Worm (Caenorhabditis elegans): ENCODE results near the gene sqst-5.
"Not testable (repeated sequence)": the region's sequence is repeated elsewhere in the genome, so short reads cannot be mapped to it uniquely, and the experiment has no call there.

sqst-5 gene

DNA sequence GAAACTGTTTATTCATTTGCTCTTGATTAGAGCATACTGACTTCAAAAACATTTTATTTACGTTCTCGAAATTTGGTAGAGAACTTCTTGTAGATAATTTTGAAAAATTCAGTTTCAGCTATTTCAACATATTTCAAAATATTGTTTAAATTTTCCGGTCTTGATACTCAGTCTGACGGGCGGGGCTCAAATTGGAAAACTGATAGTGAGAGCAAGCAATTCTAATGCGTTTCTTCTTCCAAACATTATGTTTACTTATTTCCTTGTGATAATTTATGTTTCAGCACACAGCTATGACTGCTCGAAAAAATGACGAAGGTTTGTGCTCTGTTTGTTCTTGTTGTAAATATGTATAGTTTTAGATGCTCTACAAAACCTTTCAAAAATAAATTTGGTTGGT lies 27.2 kb downstream of the sqst-5 start, which contains the start of gene pals-24:
pals-24 (plus strand) TSS at position 237 of the 400 bp plus-strand sequence.
- TF ChIP-seq elt-2 (tag; optimal IDR thresholded peaks at IDR 0.05) (peak; percentile 84), fkh-10 (GFP tag; optimal IDR thresholded peaks at IDR 0.05) (no peak), daf-12 (tag; optimal IDR thresholded peaks at IDR 0.05) (no peak), ceh-9 (tag; optimal IDR thresholded peaks at IDR 0.05) (no peak), ceh-16 (tag; optimal IDR thresholded peaks at IDR 0.05) (no peak), R02D3.7 (tag; optimal IDR thresholded peaks at IDR 0.05) (no peak), aly-2 (tag; optimal IDR thresholded peaks at IDR 0.05) (no peak), lin-39 (tag; optimal IDR thresholded peaks at IDR 0.05) (no peak), ceh-28 (tag; optimal IDR thresholded peaks at IDR 0.05) (no peak), fkh-2 (tag; optimal IDR thresholded peaks at IDR 0.05) (no peak), pha-4 (tag; optimal IDR thresholded peaks at IDR 0.05) (peak; percentile 58), pqm-1 (tag; optimal IDR thresholded peaks at IDR 0.05) (peak; percentile 87), ztf-11 (tag; optimal IDR thresholded peaks at IDR 0.05) (no peak), jun-1 (tag; optimal IDR thresholded peaks at IDR 0.05) (peak; percentile 46), nhr-12 (tag; optimal IDR thresholded peaks at IDR 0.05) (no peak), snpc-4 (tag; optimal IDR thresholded peaks at IDR 0.05) (no peak), nhr-25 (tag; optimal IDR thresholded peaks at IDR 0.05) (no peak), elt-3 (tag; optimal IDR thresholded peaks at IDR 0.05) (no peak)

DNA sequence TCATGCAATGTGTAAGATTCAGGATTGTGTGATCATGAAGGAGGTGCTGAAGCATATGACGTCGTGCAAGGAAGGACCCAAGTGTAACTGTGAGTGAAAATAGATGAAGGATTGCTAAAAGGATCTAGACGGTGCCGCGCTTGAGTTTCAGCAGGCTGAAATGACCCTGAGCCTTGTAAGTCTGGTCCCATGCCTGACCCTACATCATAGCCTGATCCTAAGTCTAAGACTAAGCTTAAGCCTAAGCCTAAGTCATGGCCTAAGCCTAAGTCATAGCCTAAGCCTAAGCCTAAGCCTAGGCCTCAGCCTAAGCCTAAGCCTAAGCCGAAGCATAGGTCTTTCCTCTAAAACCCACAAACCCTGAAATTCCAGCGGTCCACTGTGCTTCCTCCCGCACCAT lies 29.6 kb downstream of the sqst-5 start:
- TF ChIP-seq fkh-2 (tag; optimal IDR thresholded peaks at IDR 0.05) = no peak
- TF ChIP-seq nhr-237 (tag; optimal IDR thresholded peaks at IDR 0.05) = no peak
- no peak for TF ChIP-seq zag-1 (tag; optimal IDR thresholded peaks at IDR 0.05)
- no peak for TF ChIP-seq ceh-82 (tag; optimal IDR thresholded peaks at IDR 0.05)
- TF ChIP-seq elt-1 (tag; optimal IDR thresholded peaks at IDR 0.05) = no peak

DNA sequence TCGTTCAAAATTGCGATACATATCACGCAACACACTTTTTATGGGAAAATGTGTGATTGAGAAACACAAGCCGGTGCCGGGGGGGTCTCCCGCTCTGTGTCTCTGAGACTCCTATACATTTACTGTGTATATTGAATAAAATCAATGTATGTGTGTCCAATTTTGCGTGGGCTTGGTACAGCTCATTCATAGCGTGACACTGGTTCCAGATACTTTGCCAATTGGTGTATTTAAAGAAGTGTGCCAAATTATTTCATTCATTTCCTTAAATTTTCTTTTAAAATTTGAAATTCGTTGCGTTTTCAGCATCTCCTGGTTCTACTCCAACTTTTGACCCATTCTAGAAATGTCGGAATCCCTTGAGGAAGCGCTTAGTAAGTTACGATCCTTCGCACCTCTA lies 30.2 kb downstream of the sqst-5 start, which contains the start of gene C29F9.5:
C29F9.5 (plus strand) TSS at position 301 of the 400 bp plus-strand sequence.
- no peak for TF ChIP-seq lin-39 (tag; optimal IDR thresholded peaks at IDR 0.05)
- no peak for TF ChIP-seq ceh-28 (tag; optimal IDR thresholded peaks at IDR 0.05)
- TF ChIP-seq snpc-4 (tag; optimal IDR thresholded peaks at IDR 0.05) = no peak
- TF ChIP-seq mml-1 (tag; optimal IDR thresholded peaks at IDR 0.05) = no peak
- TF ChIP-seq R02D3.7 (tag; optimal IDR thresholded peaks at IDR 0.05) = no peak
- TF ChIP-seq egl-27 (tag; optimal IDR thresholded peaks at IDR 0.05) = no peak
- no peak for TF ChIP-seq eor-1 (tag; optimal IDR thresholded peaks at IDR 0.05)
- TF ChIP-seq pha-4 (tag; optimal IDR thresholded peaks at IDR 0.05) = no peak
- no peak for TF ChIP-seq ama-1 (optimal IDR thresholded peaks at IDR 0.05)
- no peak for TF ChIP-seq pqm-1 (tag; optimal IDR thresholded peaks at IDR 0.05)
- no peak for TF ChIP-seq tbx-2 (tag; optimal IDR thresholded peaks at IDR 0.05)
- no peak for TF ChIP-seq nfya-1 (tag; optimal IDR thresholded peaks at IDR 0.05; ENCODE audit: insufficient read depth)
- no peak for TF ChIP-seq sea-2 (GFP tag; optimal IDR thresholded peaks at IDR 0.05)
- no peak for TF ChIP-seq nhr-28 (tag; optimal IDR thresholded peaks at IDR 0.05)
- no peak for TF ChIP-seq lsy-12 (tag; optimal IDR thresholded peaks at IDR 0.05)
- TF ChIP-seq nhr-77 (tag; optimal IDR thresholded peaks at IDR 0.05) = no peak
- TF ChIP-seq nhr-43 (tag; optimal IDR thresholded peaks at IDR 0.05; ENCODE audit: poor library complexity, severe bottlenecking) = no peak

DNA sequence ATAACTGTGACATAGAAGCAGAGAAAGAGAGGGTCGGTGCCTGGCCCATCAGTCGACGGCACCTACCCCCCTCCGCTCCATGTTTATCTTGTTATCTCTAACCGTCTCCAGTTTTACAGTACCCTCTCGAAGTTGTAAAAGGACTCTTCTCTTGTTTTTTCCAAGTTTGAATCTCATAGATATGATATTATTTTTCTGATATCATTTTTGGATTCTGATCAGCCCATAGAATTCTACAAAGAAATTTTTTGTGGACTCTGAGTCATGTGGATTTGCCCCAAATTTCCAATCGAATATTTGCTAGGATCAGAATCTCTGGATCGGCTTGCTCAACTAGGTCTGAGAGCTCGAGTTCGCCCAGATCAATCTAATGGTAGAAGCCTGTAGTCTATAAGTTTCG lies 32.8 kb downstream of the sqst-5 start, which contains the start of gene C29F9.6:
C29F9.6 (plus strand) TSS at position 301 of the 400 bp plus-strand sequence.
- TF ChIP-seq mdl-1 (tag; optimal IDR thresholded peaks at IDR 0.05) (no peak), nhr-11 (tag; optimal IDR thresholded peaks at IDR 0.05) (no peak), nhr-237 (tag; optimal IDR thresholded peaks at IDR 0.05) (no peak), egl-27 (tag; optimal IDR thresholded peaks at IDR 0.05) (no peak), hmg-11 (tag; optimal IDR thresholded peaks at IDR 0.05) (no peak), nhr-43 (tag; optimal IDR thresholded peaks at IDR 0.05; ENCODE audit: poor library complexity, severe bottlenecking) (no peak), nhr-12 (tag; optimal IDR thresholded peaks at IDR 0.05) (no peak), ceh-28 (tag; optimal IDR thresholded peaks at IDR 0.05) (no peak), ztf-11 (tag; optimal IDR thresholded peaks at IDR 0.05) (no peak), ama-1 (optimal IDR thresholded peaks at IDR 0.05) (no peak)

DNA sequence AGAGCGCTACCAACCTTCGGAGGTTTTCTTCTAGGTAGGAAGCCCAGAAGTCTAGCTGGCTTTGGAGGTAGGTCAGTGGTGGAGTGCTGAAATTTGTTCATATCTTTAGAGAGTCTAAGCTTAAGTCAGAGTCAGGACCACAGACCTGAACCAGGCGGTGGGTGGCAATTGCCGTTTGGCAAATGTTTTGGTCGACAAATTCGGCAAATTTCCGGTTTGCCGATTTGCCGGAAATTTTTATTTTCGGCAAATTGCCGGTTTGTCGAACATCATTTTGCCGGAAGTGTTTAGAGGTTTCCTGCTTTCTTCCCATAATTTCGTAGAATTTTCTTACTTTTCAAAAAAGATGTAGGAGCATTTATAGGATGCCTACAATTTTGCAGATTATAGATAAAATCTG lies 48.6 kb downstream of the sqst-5 start, which contains the start of gene C29F9.9:
C29F9.9 (minus strand) TSS at position 101 of the 400 bp plus-strand sequence.
- TF ChIP-seq sea-2 (GFP tag; optimal IDR thresholded peaks at IDR 0.05); ceh-28 (tag; optimal IDR thresholded peaks at IDR 0.05); pha-4 (tag; optimal IDR thresholded peaks at IDR 0.05): not testable (repeated sequence)
